Worm (Caenorhabditis elegans) whole organism, L4/young adult: Measurements from ENCODE around the gene F38E11.6.

Experiments
- dao-5 ChIP-seq: sonication (generic microtip); optimal IDR thresholded peaks from 2 replicates; lab custom pipeline; 2016; ENCODE audit warnings: missing genotype, missing genetic modification characterization, moderate library complexity, missing compliant biosample characterization
- him-1 ChIP-seq: sonication (generic microtip); optimal IDR thresholded peaks from 2 replicates; lab custom pipeline; 2016; ENCODE audit warnings: missing genotype, missing genetic modification reagents, missing genetic modification characterization, missing compliant biosample characterization

DNA sequence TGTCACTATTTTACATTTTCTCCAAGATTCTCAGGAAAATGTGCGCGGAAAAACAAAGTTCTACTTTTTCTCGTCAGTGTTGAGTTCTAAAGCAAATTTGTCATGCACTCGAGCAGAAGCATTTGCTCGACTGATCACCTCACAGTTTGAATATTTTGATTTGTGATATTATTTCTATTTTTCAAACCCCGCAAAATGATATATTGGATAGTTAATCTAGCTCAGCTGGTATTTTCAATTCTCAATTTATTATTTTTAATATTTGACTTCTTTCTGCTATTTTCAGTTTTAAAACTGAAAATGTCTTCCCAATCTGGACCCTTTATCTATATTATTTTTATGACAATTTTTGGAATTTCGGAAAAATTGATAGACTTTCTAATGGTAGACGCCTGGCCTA is 44.2 kb downstream of the F38E11.6 start, which contains the start of gene srxa-2:
- TF ChIP-seq him-1 (tag; lab: Kevin White, UChicago) (no peak), dao-5 (tag; lab: Kevin White, UChicago) (no peak)
